Fruit fly (Drosophila melanogaster) whole organism, embryonic: Measurements from ENCODE around the gene Targ1.
A peak's percentile ranks its signal among the peaks of the same experiment; 100 is the strongest.

Experiments used
- Atf-2 ChIP-seq: fragments of 200-800 bp; sonication (Bioruptor generic); optimal IDR thresholded peaks from 2 replicates; lab custom pipeline; 2016; ENCODE audit warnings: missing biosample characterization, missing genetic modification characterization
- Awh ChIP-seq: fragments of 200-800 bp; sonication (Bioruptor generic); IDR thresholded peaks from 2 replicates; pipeline ENCODE4, ENCODE4 v1.3.6; 2022; ENCODE audit warnings: missing biosample characterization, missing genetic modification characterization
- B-H2 ChIP-seq: fragments of 200-800 bp; sonication (Bioruptor generic); optimal IDR thresholded peaks from 2 replicates; lab custom pipeline; 2018; ENCODE audit warnings: missing biosample characterization, mild to moderate bottlenecking, missing genetic modification characterization
- Blimp-1 ChIP-seq: fragments of 200-800 bp; sonication (Bioruptor generic); optimal IDR thresholded peaks from 3 replicates; lab custom pipeline; 2018; ENCODE audit warnings: missing biosample characterization, missing genetic modification characterization, mild to moderate bottlenecking, moderate library complexity, missing genetic modification reagents
- CG10366 ChIP-seq: fragments of 200-800 bp; sonication (Bioruptor generic); IDR thresholded peaks from 2 replicates; pipeline ENCODE4 v1.3.6; 2022; ENCODE audit warnings: missing biosample characterization, missing genetic modification characterization
- CG11085 ChIP-seq: fragments of 200-800 bp; sonication (Bioruptor generic); IDR thresholded peaks from 2 replicates; pipeline ENCODE4 v1.3.6; 2022; ENCODE audit warnings: missing biosample characterization, missing genetic modification characterization
- CG11247 ChIP-seq: fragments of 200-800 bp; sonication (Bioruptor generic); IDR thresholded peaks from 2 replicates; pipeline ENCODE4 v1.3.6; 2022; ENCODE audit warnings: missing biosample characterization, missing genetic modification characterization
- CG11560 ChIP-seq: fragments of 200-800 bp; sonication (Bioruptor generic); IDR thresholded peaks from 3 replicates; pipeline ENCODE4 v1.3.6; 2022; ENCODE audit warnings: missing biosample characterization, missing genetic modification characterization
- CG12299 ChIP-seq: fragments of 200-800 bp; sonication (Bioruptor generic); optimal IDR thresholded peaks from 2 replicates; lab custom pipeline; 2018; ENCODE audit warnings: missing biosample characterization, mild to moderate bottlenecking, missing genetic modification characterization
- CG13123 ChIP-seq: fragments of 200-800 bp; sonication (Bioruptor generic); optimal IDR thresholded peaks from 2 replicates; lab custom pipeline; 2016; ENCODE audit warnings: missing biosample characterization, missing genetic modification characterization
- CG14441 ChIP-seq: fragments of 200-800 bp; sonication (Bioruptor generic); IDR thresholded peaks from 2 replicates; pipeline ENCODE4 v1.3.6; 2022; ENCODE audit warnings: missing biosample characterization, missing genetic modification characterization
- CG15011 ChIP-seq: fragments of 200-800 bp; sonication (Bioruptor generic); optimal IDR thresholded peaks from 3 replicates; lab custom pipeline; 2018; ENCODE audit warnings: missing biosample characterization, mild to moderate bottlenecking, missing genetic modification characterization
- CG17359 ChIP-seq: fragments of 200-800 bp; sonication (Bioruptor generic); optimal IDR thresholded peaks from 3 replicates; lab custom pipeline; 2018; ENCODE audit warnings: missing biosample characterization, mild to moderate bottlenecking, missing genetic modification characterization, moderate library complexity
- CG18599 ChIP-seq: fragments of 200-800 bp; sonication (Bioruptor generic); optimal IDR thresholded peaks from 3 replicates; lab custom pipeline; 2017; ENCODE audit warnings: missing biosample characterization, missing genetic modification characterization, mild to moderate bottlenecking, moderate library complexity, missing genetic modification reagents
- CG31224 ChIP-seq: fragments of 200-800 bp; sonication (Bioruptor generic); IDR thresholded peaks from 2 replicates; pipeline ENCODE4 v1.3.6; 2022; ENCODE audit warnings: missing biosample characterization, missing genetic modification characterization
- CG32772 ChIP-seq: fragments of 200-800 bp; sonication (Bioruptor generic); IDR thresholded peaks from 2 replicates; pipeline ENCODE4 v1.3.6; 2022; ENCODE audit warnings: missing biosample characterization, missing genetic modification characterization
- CG3407 ChIP-seq: fragments of 200-800 bp; sonication (Bioruptor generic); optimal IDR thresholded peaks from 2 replicates; lab custom pipeline; 2018; ENCODE audit warnings: missing biosample characterization, mild to moderate bottlenecking, missing genetic modification characterization
- CG34224 ChIP-seq: fragments of 200-800 bp; sonication (Bioruptor generic); IDR thresholded peaks from 3 replicates; pipeline ENCODE4 v1.3.6; 2022; ENCODE audit warnings: missing biosample characterization, missing genetic modification characterization; ENCODE audit not compliant: partially characterized antibody
- CG34422 ChIP-seq: fragments of 200-800 bp; sonication (Bioruptor generic); IDR thresholded peaks from 3 replicates; pipeline ENCODE4 v1.3.6; 2022; ENCODE audit warnings: missing biosample characterization, missing genetic modification characterization
- CG4404 ChIP-seq: fragments of 200-800 bp; sonication (Bioruptor generic); IDR thresholded peaks from 2 replicates; pipeline ENCODE4 v1.3.6; 2022; ENCODE audit warnings: missing biosample characterization, missing genetic modification characterization
- CG4424 ChIP-seq: fragments of 200-800 bp; sonication (Bioruptor generic); optimal IDR thresholded peaks from 3 replicates; lab custom pipeline; 2016; ENCODE audit warnings: missing biosample characterization, missing genetic modification characterization
- CG4820 ChIP-seq: fragments of 200-800 bp; sonication (Bioruptor generic); optimal IDR thresholded peaks from 3 replicates; lab custom pipeline; 2016; ENCODE audit warnings: missing biosample characterization, missing genetic modification characterization
- CG6854 ChIP-seq: fragments of 200-800 bp; sonication (Bioruptor generic); optimal IDR thresholded peaks from 3 replicates; lab custom pipeline; 2017; ENCODE audit warnings: missing biosample characterization, mild to moderate bottlenecking, missing genetic modification characterization
- CG7786 ChIP-seq: fragments of 200-800 bp; sonication (Bioruptor generic); optimal IDR thresholded peaks from 2 replicates; lab custom pipeline; 2016; ENCODE audit warnings: missing biosample characterization, missing genetic modification characterization
- CG7839 ChIP-seq: fragments of 200-800 bp; sonication (Bioruptor generic); optimal IDR thresholded peaks from 3 replicates; lab custom pipeline; 2018; ENCODE audit warnings: missing biosample characterization, mild to moderate bottlenecking, missing genetic modification characterization, moderate library complexity
- CG9932 ChIP-seq: fragments of 200-800 bp; sonication (Bioruptor generic); IDR thresholded peaks from 2 replicates; pipeline ENCODE4 v1.3.6; 2022; ENCODE audit warnings: missing biosample characterization, missing genetic modification characterization
- CoRest ChIP-seq: fragments of 200-800 bp; sonication (Bioruptor generic); optimal IDR thresholded peaks from 3 replicates; lab custom pipeline; 2018; ENCODE audit warnings: missing biosample characterization, mild to moderate bottlenecking, missing genetic modification characterization, moderate library complexity
- Doc2 ChIP-seq: fragments of 200-800 bp; sonication (Bioruptor generic); IDR thresholded peaks from 2 replicates; pipeline ENCODE4 v1.3.6; 2022; ENCODE audit warnings: missing biosample characterization, missing genetic modification characterization
- Drgx ChIP-seq: fragments of 200-800 bp; sonication (Bioruptor generic); IDR thresholded peaks from 2 replicates; pipeline ENCODE4 v1.3.6; 2022; ENCODE audit warnings: missing biosample characterization, missing genetic modification characterization
- H15 ChIP-seq: fragments of 200-800 bp; sonication (Bioruptor generic); IDR thresholded peaks from 3 replicates; pipeline ENCODE4 v1.3.6; 2022; ENCODE audit warnings: missing biosample characterization, missing genetic modification characterization
- Hr39 ChIP-seq: fragments of >200 bp; optimal IDR thresholded peaks from 2 replicates; lab custom pipeline; 2017
- Med ChIP-seq: fragments of 200-800 bp; sonication (Bioruptor generic); peaks from one replicate; lab custom pipeline; 2016; ENCODE audit warnings: missing biosample characterization, missing genetic modification characterization, mild to moderate bottlenecking, inconsistent platforms, moderate library complexity
- Tbp ChIP-seq: fragments of >200 bp; optimal IDR thresholded peaks from 2 replicates; lab custom pipeline; 2018; ENCODE audit warnings: missing biosample characterization, missing genetic modification characterization
- bbx ChIP-seq: fragments of 200-800 bp; sonication (Bioruptor generic); IDR thresholded peaks from 2 replicates; pipeline ENCODE4 v1.3.6; 2022; ENCODE audit warnings: missing biosample characterization, missing genetic modification characterization; ENCODE audit not compliant: partially characterized antibody
- btn ChIP-seq: fragments of 200-800 bp; sonication (Bioruptor generic); optimal IDR thresholded peaks from 2 replicates; lab custom pipeline; 2016; ENCODE audit warnings: missing biosample characterization, missing genetic modification characterization
- crol ChIP-seq: fragments of 200-800 bp; sonication (Bioruptor generic); IDR thresholded peaks from 2 replicates; pipeline ENCODE4 v1.3.6; 2022; ENCODE audit warnings: missing biosample characterization, missing genetic modification characterization
- dimm ChIP-seq: fragments of 200-800 bp; sonication (Bioruptor generic); IDR thresholded peaks from 2 replicates; pipeline ENCODE4 v1.3.6; 2022; ENCODE audit warnings: missing biosample characterization, missing genetic modification characterization
- dpn ChIP-seq, 2 experiments: fragments of 200-800 bp; sonication (Bioruptor generic); optimal IDR thresholded peaks; 3 replicates each; lab custom pipeline; 2016; ENCODE audit warnings: missing biosample characterization in 2 of 2, missing genetic modification characterization in 2 of 2
- h ChIP-seq: fragments of >200 bp; optimal IDR thresholded peaks from 2 replicates; lab custom pipeline; 2017
- kay ChIP-seq: fragments of 200-800 bp; sonication (Bioruptor generic); optimal IDR thresholded peaks from 2 replicates; lab custom pipeline; 2016; ENCODE audit warnings: missing biosample characterization, missing genetic modification characterization
- lmd ChIP-seq: fragments of 200-800 bp; sonication (Bioruptor generic); IDR thresholded peaks from 2 replicates; pipeline ENCODE4 v1.3.6; 2022; ENCODE audit warnings: missing biosample characterization, missing genetic modification characterization
- luna ChIP-seq: fragments of 200-800 bp; sonication (Bioruptor generic); optimal IDR thresholded peaks from 2 replicates; lab custom pipeline; 2016; ENCODE audit warnings: missing biosample characterization, missing genetic modification characterization
- nau ChIP-seq: fragments of 200-800 bp; sonication (Bioruptor generic); optimal IDR thresholded peaks from 3 replicates; lab custom pipeline; 2017; ENCODE audit warnings: missing biosample characterization, mild to moderate bottlenecking, missing genetic modification characterization, missing genetic modification reagents
- oc ChIP-seq: fragments of 200-800 bp; sonication (Bioruptor generic); optimal IDR thresholded peaks from 2 replicates; lab custom pipeline; 2018; ENCODE audit warnings: missing biosample characterization, mild to moderate bottlenecking, missing genetic modification characterization, moderate library complexity
- p53 ChIP-seq: fragments of 200-800 bp; sonication (Bioruptor generic); optimal IDR thresholded peaks from 2 replicates; lab custom pipeline; 2016; ENCODE audit warnings: missing biosample characterization, missing genetic modification characterization
- run ChIP-seq: fragments of 200-800 bp; sonication (Bioruptor generic); optimal IDR thresholded peaks from 3 replicates; lab custom pipeline; 2018; ENCODE audit warnings: missing biosample characterization, mild to moderate bottlenecking, missing genetic modification characterization
- slou ChIP-seq: fragments of 200-800 bp; sonication (Bioruptor generic); optimal IDR thresholded peaks from 3 replicates; lab custom pipeline; 2016; ENCODE audit warnings: missing biosample characterization, missing genetic modification characterization
- so ChIP-seq: fragments of 200-800 bp; sonication (Bioruptor generic); IDR thresholded peaks from 3 replicates; pipeline ENCODE4 v1.3.6; 2022; ENCODE audit warnings: missing biosample characterization, missing genetic modification characterization
- stwl ChIP-seq: fragments of 200-800 bp; sonication (Bioruptor generic); optimal IDR thresholded peaks from 3 replicates; lab custom pipeline; 2018; ENCODE audit warnings: missing biosample characterization, mild to moderate bottlenecking, missing genetic modification characterization, moderate library complexity
- zfh2 ChIP-seq: fragments of 200-800 bp; sonication (Bioruptor generic); optimal IDR thresholded peaks from 2 replicates; lab custom pipeline; 2016; ENCODE audit warnings: missing biosample characterization, missing genetic modification characterization

Gene Targ1

DNA sequence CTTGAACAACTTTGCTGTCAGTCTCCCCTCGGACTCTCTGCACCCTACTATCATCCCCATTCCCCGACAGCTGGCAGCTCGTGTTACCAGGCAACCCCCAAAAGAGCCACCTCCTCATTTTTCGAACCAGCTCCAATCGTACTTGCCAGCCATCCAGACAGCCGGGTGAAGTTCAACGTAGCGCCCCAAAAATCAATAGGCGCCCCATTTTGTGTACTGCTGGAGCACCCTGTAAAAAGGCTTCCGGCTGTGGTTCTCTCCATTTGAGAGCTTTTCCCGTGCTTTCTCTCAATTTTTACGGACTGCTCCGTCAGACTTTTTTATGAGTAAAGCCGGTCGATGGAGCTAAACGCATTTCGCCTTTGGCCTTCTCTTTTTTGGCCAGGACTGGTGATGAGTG is 17.1 kb downstream of the Targ1 start (continued):
- TF ChIP-seq oc (tag; lab: Kevin White, UChicago) (no peak), dimm (GFP tag; lab: Robert Waterston, UW) (no peak), CG11085 (no peak), Med (GFP tag; lab: Kevin White, UChicago) (peak; percentile 57), CG10366 (GFP tag; lab: Robert Waterston, UW) (peak; percentile 33; the same call in 1 of the 2 replicates), CG12299 (tag; lab: Kevin White, UChicago) (no peak), CG14441 (no peak), bbx (no peak), Tbp (GFP tag; lab: Kevin White, UChicago) (no peak), CG18599 (peak; percentile 3), so (no peak), nau (GFP tag; lab: Kevin White, UChicago) (no peak)

DNA sequence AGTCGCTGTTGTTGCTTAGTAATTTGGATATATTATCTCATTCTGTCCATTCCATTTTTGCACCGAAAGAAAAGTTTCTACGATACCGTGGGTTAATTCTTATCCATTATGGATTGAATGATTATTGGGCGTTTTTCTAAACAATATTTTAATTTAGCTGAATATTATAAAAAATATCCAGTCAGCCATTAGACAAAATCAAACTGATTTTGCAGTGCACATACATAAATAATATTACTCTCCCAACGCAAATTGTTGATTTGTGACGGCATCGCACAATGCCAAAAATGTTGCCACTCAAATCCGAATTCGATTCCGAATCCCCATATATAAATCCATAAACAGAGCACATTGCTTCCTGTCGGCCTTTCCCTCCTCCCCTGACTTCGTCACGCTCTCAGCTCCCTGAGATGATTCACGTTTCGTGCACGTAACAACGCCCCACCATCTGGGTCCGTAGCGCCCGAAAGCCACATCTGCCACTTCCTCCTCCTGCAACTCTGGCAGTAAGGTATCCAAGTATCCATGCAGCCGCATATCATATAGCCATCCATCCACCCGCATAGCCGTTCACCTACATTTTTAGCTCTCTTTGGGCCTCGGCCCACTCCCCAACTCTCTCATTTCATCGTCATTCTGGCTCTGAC is 25.6 kb downstream of the Targ1 start:
- TF ChIP-seq CG12299 (tag; lab: Kevin White, UChicago) (peak; percentile 16), CG15011 (GFP tag; lab: Kevin White, UChicago) (peak; percentile 67), B-H2 (GFP tag; lab: Kevin White, UChicago) (peak; percentile 5), dpn (GFP tag; optimal IDR thresholded peaks at IDR 0.05; lab: Kevin White, UChicago) (peak; percentile 43 to 71), btn (GFP tag; lab: Kevin White, UChicago) (no peak), CG11560 (tag; lab: Robert Waterston, UW) (peak; percentile 68; the same call in 2 of the 3 replicates), Awh (peak; percentile 69; the same call in 1 of the 2 replicates), slou (GFP tag; lab: Kevin White, UChicago) (peak; percentile 45), H15 (GFP tag; lab: Robert Waterston, UW) (0 out of 3 replicates have a peak, but pooled peaks have one; percentile 14), CG34224 (GFP tag; lab: Robert Waterston, UW) (no peak), crol (GFP tag; lab: Robert Waterston, UW) (peak; percentile 74), CG13123 (GFP tag; lab: Kevin White, UChicago) (peak; percentile 30), Drgx (peak; percentile 71), luna (no peak), CG31224 (GFP tag; lab: Robert Waterston, UW) (peak; percentile 70), CG9932 (GFP tag; lab: Robert Waterston, UW) (peak; percentile 88), CG10366 (GFP tag; lab: Robert Waterston, UW) (peak; percentile 66), p53 (GFP tag; lab: Kevin White, UChicago) (no peak), CG7786 (GFP tag; lab: Kevin White, UChicago) (peak; percentile 55), kay (GFP tag; lab: Kevin White, UChicago) (peak; percentile 56), Blimp-1 (GFP tag; lab: Kevin White, UChicago) (no peak), CoRest (no peak), CG32772 (GFP tag; lab: Robert Waterston, UW) (peak; percentile 61; the same call in 1 of the 2 replicates), Hr39 (no peak), stwl (no peak), CG4820 (GFP tag; lab: Kevin White, UChicago) (no peak), CG17359 (tag; lab: Kevin White, UChicago) (peak; percentile 49), CG4404 (GFP tag; lab: Robert Waterston, UW) (0 out of 2 replicates have a peak, but pooled peaks have one; percentile 18), CG3407 (GFP tag; lab: Kevin White, UChicago) (no peak), CG7839 (tag; lab: Kevin White, UChicago) (peak; percentile 81), CG4424 (GFP tag; lab: Kevin White, UChicago) (peak; percentile 51), h (lab: Kevin White, UChicago) (no peak), zfh2 (GFP tag; lab: Kevin White, UChicago) (peak; percentile 72), lmd (GFP tag; lab: Robert Waterston, UW) (peak; percentile 83), CG34422 (GFP tag; lab: Robert Waterston, UW) (peak; percentile 10; the same call in 2 of the 3 replicates), Atf-2 (no peak), CG6854 (GFP tag; lab: Kevin White, UChicago) (peak; percentile 64), run (tag; lab: Kevin White, UChicago) (no peak), CG11247 (peak; percentile 78), Doc2 (GFP tag; lab: Robert Waterston, UW) (no peak)
